Worm (Caenorhabditis elegans) whole organism, late embryonic: ENCODE data around the gene C42D8.1.

Source experiments
- C38D4.7 ChIP-seq: fragments of 200-800 bp; sonication (Bioruptor generic); optimal IDR thresholded peaks from 2 replicates; lab custom pipeline; 2018; ENCODE audit warnings: mild to moderate bottlenecking, missing genetic modification characterization, moderate library complexity, missing compliant biosample characterization
- K09A11.1 ChIP-seq: sonication (generic microtip); optimal IDR thresholded peaks from 2 replicates; lab custom pipeline; 2017; ENCODE audit warnings: antibody characterized with exemption, mild to moderate bottlenecking, missing genetic modification characterization, missing compliant biosample characterization; ENCODE audit not compliant: insufficient read depth
- T23F11.4 ChIP-seq: fragments of 200-800 bp; sonication (Bioruptor generic); optimal IDR thresholded peaks from 2 replicates; lab custom pipeline; 2018; ENCODE audit warnings: mild to moderate bottlenecking, missing genetic modification characterization, missing compliant biosample characterization
- Y22D7AL.16 ChIP-seq: sonication (generic microtip); optimal IDR thresholded peaks from 2 replicates; lab custom pipeline; 2016; ENCODE audit warnings: missing genetic modification characterization, missing compliant biosample characterization
- ceh-14 ChIP-seq: sonication (generic microtip); optimal IDR thresholded peaks from 2 replicates; lab custom pipeline; 2016; ENCODE audit warnings: missing genotype, missing genetic modification characterization, missing compliant biosample characterization
- ceh-18 ChIP-seq: sonication (generic microtip); optimal IDR thresholded peaks from 2 replicates; lab custom pipeline; 2016; ENCODE audit warnings: missing genetic modification characterization, missing compliant biosample characterization
- ceh-19 ChIP-seq: fragments of 200-800 bp; sonication (Bioruptor generic); optimal IDR thresholded peaks from 2 replicates; lab custom pipeline; 2018; ENCODE audit warnings: mild to moderate bottlenecking, missing genetic modification characterization, missing compliant biosample characterization
- ceh-2 ChIP-seq: sonication (generic microtip); optimal IDR thresholded peaks from 2 replicates; lab custom pipeline; 2016; ENCODE audit warnings: missing genotype, missing genetic modification characterization, missing compliant biosample characterization
- ceh-22 ChIP-seq: sonication (generic microtip); optimal IDR thresholded peaks from 2 replicates; lab custom pipeline; 2017; ENCODE audit warnings: missing biosample characterization, missing genetic modification characterization
- ceh-24 ChIP-seq: sonication (generic microtip); optimal IDR thresholded peaks from 2 replicates; lab custom pipeline; 2016; ENCODE audit warnings: mild to moderate bottlenecking, missing genetic modification characterization, missing compliant biosample characterization
- ceh-30 ChIP-seq: fragments of 150-350 bp; optimal IDR thresholded peaks from 2 replicates; lab custom pipeline; 2014; ENCODE audit warnings: missing biosample characterization, missing genetic modification characterization
- ceh-45 ChIP-seq: fragments of 200-800 bp; sonication (Bioruptor generic); IDR thresholded peaks from 2 replicates; pipeline ENCODE4 v1.3.6; 2022; ENCODE audit warnings: missing genetic modification reagents, missing genetic modification characterization, missing compliant biosample characterization
- ceh-48 ChIP-seq: sonication (generic microtip); optimal IDR thresholded peaks from 2 replicates; lab custom pipeline; 2016; ENCODE audit warnings: missing genetic modification characterization, inconsistent platforms, missing compliant biosample characterization
- ceh-6 ChIP-seq: fragments of 200-800 bp; sonication (Bioruptor generic); optimal IDR thresholded peaks from 2 replicates; lab custom pipeline; 2018; ENCODE audit warnings: mild to moderate bottlenecking, missing genetic modification characterization, missing compliant biosample characterization
- che-1 ChIP-seq: sonication (generic microtip); optimal IDR thresholded peaks from 2 replicates; lab custom pipeline; 2016; ENCODE audit warnings: mild to moderate bottlenecking, missing genetic modification characterization, missing compliant biosample characterization
- elt-2 ChIP-seq: sonication (generic microtip); optimal IDR thresholded peaks from 2 replicates; lab custom pipeline; 2016; ENCODE audit warnings: missing genetic modification reagents, missing genetic modification characterization, missing compliant biosample characterization
- elt-4 ChIP-seq: sonication (generic microtip); optimal IDR thresholded peaks from 2 replicates; lab custom pipeline; 2016; ENCODE audit warnings: missing genetic modification characterization, missing compliant biosample characterization
- eyg-1 ChIP-seq: sonication (generic microtip); optimal IDR thresholded peaks from 2 replicates; lab custom pipeline; 2016; ENCODE audit warnings: missing genotype, missing genetic modification characterization, missing compliant biosample characterization
- fkh-10 ChIP-seq: fragments of 150-350 bp; optimal IDR thresholded peaks from 2 replicates; lab custom pipeline; 2014; ENCODE audit warnings: missing biosample characterization, missing genetic modification reagents, missing genetic modification characterization
- fkh-6 ChIP-seq: sonication (generic microtip); optimal IDR thresholded peaks from 2 replicates; lab custom pipeline; 2016; ENCODE audit warnings: missing genetic modification characterization, missing compliant biosample characterization
- gmeb-2 ChIP-seq: sonication (generic microtip); optimal IDR thresholded peaks from 2 replicates; lab custom pipeline; 2016; ENCODE audit warnings: missing genetic modification characterization, inconsistent platforms, missing compliant biosample characterization
- hlh-15 ChIP-seq: sonication (generic microtip); optimal IDR thresholded peaks from 2 replicates; lab custom pipeline; 2016; ENCODE audit warnings: missing genetic modification characterization, missing compliant biosample characterization
- hlh-30 ChIP-seq: sonication (generic microtip); optimal IDR thresholded peaks from 2 replicates; lab custom pipeline; 2017; ENCODE audit warnings: antibody characterized with exemption, missing genetic modification characterization, missing compliant biosample characterization; ENCODE audit not compliant: insufficient read depth
- hlh-6 ChIP-seq: sonication (generic microtip); optimal IDR thresholded peaks from 2 replicates; lab custom pipeline; 2016; ENCODE audit warnings: missing genotype, missing genetic modification characterization, missing compliant biosample characterization
- lim-6 ChIP-seq: sonication (generic microtip); optimal IDR thresholded peaks from 2 replicates; lab custom pipeline; 2016; ENCODE audit warnings: missing genetic modification characterization, missing compliant biosample characterization
- lin-11 ChIP-seq: fragments of 200-800 bp; sonication (Bioruptor generic); optimal IDR thresholded peaks from 2 replicates; lab custom pipeline; 2018; ENCODE audit warnings: mild to moderate bottlenecking, missing genetic modification characterization, missing compliant biosample characterization
- nfya-1 ChIP-seq: sonication (generic microtip); optimal IDR thresholded peaks from 2 replicates; lab custom pipeline; 2017; ENCODE audit warnings: missing genetic modification characterization, mild to moderate bottlenecking, missing compliant biosample characterization, antibody characterized with exemption, moderate library complexity
- nhr-232 ChIP-seq: sonication (generic microtip); optimal IDR thresholded peaks from 2 replicates; lab custom pipeline; 2016; ENCODE audit warnings: missing genetic modification characterization, missing compliant biosample characterization
- odd-2 ChIP-seq: sonication (generic microtip); optimal IDR thresholded peaks from 2 replicates; lab custom pipeline; 2017; ENCODE audit warnings: antibody characterized with exemption, mild to moderate bottlenecking, missing genetic modification characterization, missing compliant biosample characterization
- pat-9 ChIP-seq: fragments of 200-800 bp; sonication (Bioruptor generic); optimal IDR thresholded peaks from 2 replicates; lab custom pipeline; 2018; ENCODE audit warnings: mild to moderate bottlenecking, missing genetic modification characterization, moderate library complexity, missing compliant biosample characterization
- pha-4 ChIP-seq: fragments of 150-350 bp; optimal IDR thresholded peaks from 2 replicates; lab custom pipeline; 2018; ENCODE audit warnings: missing biosample characterization, missing genetic modification reagents, missing genetic modification characterization
- pqm-1 ChIP-seq: sonication (generic microtip); optimal IDR thresholded peaks from 2 replicates; lab custom pipeline; 2016; ENCODE audit warnings: missing genetic modification characterization, missing compliant biosample characterization
- pros-1 ChIP-seq: fragments of 150-350 bp; optimal IDR thresholded peaks from 2 replicates; lab custom pipeline; 2014; ENCODE audit warnings: missing biosample characterization, missing genetic modification reagents, missing genetic modification characterization
- ref-2 ChIP-seq: sonication (generic microtip); optimal IDR thresholded peaks from 2 replicates; lab custom pipeline; 2016; ENCODE audit warnings: missing genetic modification characterization, missing compliant biosample characterization
- rnt-1 ChIP-seq: sonication (generic microtip); optimal IDR thresholded peaks from 2 replicates; lab custom pipeline; 2016; ENCODE audit warnings: missing genetic modification characterization, missing compliant biosample characterization
- sdc-2 ChIP-seq: sonication (generic microtip); optimal IDR thresholded peaks from 2 replicates; lab custom pipeline; 2016; ENCODE audit warnings: missing genotype, missing genetic modification characterization, missing compliant biosample characterization
- sox-4 ChIP-seq: sonication (generic microtip); optimal IDR thresholded peaks from 2 replicates; lab custom pipeline; 2017; ENCODE audit warnings: mild to moderate bottlenecking, missing genetic modification characterization, inconsistent platforms, missing compliant biosample characterization
- tbx-2 ChIP-seq: sonication (generic microtip); optimal IDR thresholded peaks from 2 replicates; lab custom pipeline; 2016; ENCODE audit warnings: missing genetic modification characterization, missing compliant biosample characterization
- unc-3 ChIP-seq, 2 experiments: fragments of 200-800 bp in 1 of 2; sonication (Bioruptor generic) in 1 of 2; sonication (generic microtip) in 1 of 2; conservative IDR thresholded peaks in 1 of 2; optimal IDR thresholded peaks in 1 of 2; 2 replicates each; pipeline versions ENCODE4 v1.3.6 to Lab custom; 2016 to 2022; ENCODE audit warnings: missing compliant biosample characterization in 2 of 2, missing genetic modification characterization in 2 of 2, missing genetic modification reagents in 1 of 2
- unc-42 ChIP-seq: sonication (generic microtip); optimal IDR thresholded peaks from 2 replicates; lab custom pipeline; 2016; ENCODE audit warnings: missing genotype, missing genetic modification characterization, missing compliant biosample characterization
- unc-55 ChIP-seq: sonication (generic microtip); optimal IDR thresholded peaks from 2 replicates; lab custom pipeline; 2017; ENCODE audit warnings: missing biosample characterization, missing genetic modification reagents, missing genetic modification characterization
- unc-86 ChIP-seq: sonication (generic microtip); optimal IDR thresholded peaks from 2 replicates; lab custom pipeline; 2016; ENCODE audit warnings: missing genetic modification characterization, missing compliant biosample characterization
- ztf-16 ChIP-seq: sonication (generic microtip); optimal IDR thresholded peaks from 2 replicates; lab custom pipeline; 2017; ENCODE audit warnings: missing genetic modification characterization, missing compliant biosample characterization

Gene C42D8.1

DNA sequence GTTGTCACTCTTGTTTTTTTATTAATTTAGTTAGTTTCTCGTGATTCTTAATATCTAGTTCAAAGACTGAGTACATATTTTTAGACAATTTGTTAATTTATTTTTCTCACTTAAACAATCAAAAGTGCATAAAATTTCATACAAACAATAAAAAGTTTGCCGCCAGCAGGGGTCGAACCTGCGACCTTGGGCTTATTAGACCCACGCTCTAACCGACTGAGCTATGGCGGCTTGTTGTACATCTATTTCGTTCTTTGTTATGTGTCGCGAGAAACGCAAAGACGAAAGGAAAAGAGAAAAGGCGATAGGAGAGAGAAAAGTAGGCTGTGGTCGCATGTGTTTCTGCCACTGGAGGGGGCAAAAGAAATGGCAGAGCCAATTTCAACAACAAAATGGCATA is 23.8 kb upstream of the C42D8.1 start (continued):
- peak; percentile 94 for TF ChIP-seq unc-86 (tag; lab: Kevin White, UChicago)
- peak; percentile 13 for TF ChIP-seq fkh-10 (GFP tag; lab: Kevin White, UChicago)
- TF ChIP-seq sdc-2 (tag; lab: Kevin White, UChicago): peak; percentile 91
- TF ChIP-seq fkh-6 (tag; lab: Kevin White, UChicago): peak; percentile 93
- peak; percentile 70 for TF ChIP-seq pros-1 (tag; lab: Kevin White, UChicago)
- peak; percentile 97 for TF ChIP-seq gmeb-2 (tag; lab: Kevin White, UChicago)
- TF ChIP-seq ceh-22: no peak
- peak; percentile 96 for TF ChIP-seq sox-4 (tag; lab: Kevin White, UChicago)
- peak; percentile 95 for TF ChIP-seq hlh-6
- TF ChIP-seq ceh-6 (GFP tag; lab: Kevin White, UChicago): peak; percentile 92
- TF ChIP-seq T23F11.4 (GFP tag; lab: Kevin White, UChicago): peak; percentile 97
- TF ChIP-seq ceh-48 (tag; lab: Kevin White, UChicago): peak; percentile 89
- TF ChIP-seq unc-3 (GFP tag; conservative IDR thresholded peaks at IDR 0.05; lab: Robert Waterston, UW): peak; percentile 94
- TF ChIP-seq unc-3 (tag; optimal IDR thresholded peaks at IDR 0.05; lab: Kevin White, UChicago): peak; percentile 90
- peak; percentile 97 for TF ChIP-seq ceh-19 (GFP tag; lab: Kevin White, UChicago)
- TF ChIP-seq pqm-1 (tag; lab: Kevin White, UChicago): peak; percentile 76
- TF ChIP-seq hlh-30: peak; percentile 68
- peak; percentile 92 for TF ChIP-seq unc-42 (tag; lab: Kevin White, UChicago)
- peak; percentile 92 for TF ChIP-seq lin-11 (tag; lab: Kevin White, UChicago)
- TF ChIP-seq lim-6 (tag; lab: Kevin White, UChicago): peak; percentile 91
- peak; percentile 88 for TF ChIP-seq eyg-1
- peak; percentile 93 for TF ChIP-seq rnt-1 (tag; lab: Kevin White, UChicago)
- TF ChIP-seq che-1 (tag; lab: Kevin White, UChicago): peak; percentile 92
- peak; percentile 95 for TF ChIP-seq ceh-18
- peak; percentile 94 for TF ChIP-seq ref-2
- TF ChIP-seq C38D4.7 (GFP tag; lab: Kevin White, UChicago): peak; percentile 91
- no peak for TF ChIP-seq pha-4
- TF ChIP-seq ztf-16 (tag; lab: Kevin White, UChicago): peak; percentile 89
- TF ChIP-seq tbx-2: peak; percentile 96
- peak; percentile 88 for TF ChIP-seq hlh-15 (tag; lab: Kevin White, UChicago)
- TF ChIP-seq elt-2 (tag; lab: Kevin White, UChicago): peak; percentile 97
- peak; percentile 95 for TF ChIP-seq Y22D7AL.16
- peak; percentile 23 for TF ChIP-seq unc-55 (GFP tag; lab: Kevin White, UChicago)
- TF ChIP-seq odd-2 (tag; lab: Kevin White, UChicago): peak; percentile 71
- TF ChIP-seq ceh-45 (GFP tag; lab: Robert Waterston, UW): peak; percentile 84
- peak; percentile 89 for TF ChIP-seq K09A11.1 (tag; lab: Kevin White, UChicago)
- TF ChIP-seq elt-4 (tag; lab: Kevin White, UChicago): peak; percentile 74
- peak; percentile 87 for TF ChIP-seq ceh-24
- TF ChIP-seq pat-9 (tag; lab: Kevin White, UChicago): peak; percentile 94
- peak; percentile 85 for TF ChIP-seq nfya-1
- TF ChIP-seq ceh-14 (tag; lab: Kevin White, UChicago): peak; percentile 97
- TF ChIP-seq ceh-2 (tag; lab: Kevin White, UChicago): peak; percentile 89
- peak; percentile 94 for TF ChIP-seq ceh-30 (tag; lab: Kevin White, UChicago)
- peak; percentile 86 for TF ChIP-seq nhr-232 (tag; lab: Kevin White, UChicago)
